Worm (Caenorhabditis elegans) whole organism, L1 larva: ENCODE results near the gene W09G12.7.
"Not testable (repeated sequence)": the region's sequence is repeated elsewhere in the genome, so short reads cannot be mapped to it uniquely, and the experiment has no call there.

Experiments
- C34B4.2 ChIP-seq: sonication (generic microtip); optimal IDR thresholded peaks from 2 replicates; lab custom pipeline; 2017; ENCODE audit warnings: mild to moderate bottlenecking, missing genetic modification characterization, missing compliant biosample characterization
- F16B12.6 ChIP-seq: fragments of 150-350 bp; optimal IDR thresholded peaks from 2 replicates; lab custom pipeline; 2014; ENCODE audit warnings: missing biosample characterization, missing genetic modification characterization
- Y116A8C.19 ChIP-seq: sonication (generic microtip); optimal IDR thresholded peaks from 2 replicates; lab custom pipeline; 2016; ENCODE audit warnings: missing compliant biosample characterization, missing genetic modification characterization, borderline replicate concordance
- alr-1 ChIP-seq: fragments of 200-800 bp; sonication (Bioruptor generic); optimal IDR thresholded peaks from 2 replicates; lab custom pipeline; 2018; ENCODE audit warnings: borderline replicate concordance, mild to moderate bottlenecking, missing genetic modification characterization, missing compliant biosample characterization
- aly-2 ChIP-seq: fragments of 150-350 bp; optimal IDR thresholded peaks from 2 replicates; lab custom pipeline; 2014; ENCODE audit warnings: missing biosample characterization, missing genetic modification characterization
- ceh-8 ChIP-seq: fragments of 200-800 bp; sonication (Bioruptor generic); optimal IDR thresholded peaks from 2 replicates; lab custom pipeline; 2018; ENCODE audit warnings: mild to moderate bottlenecking, missing genetic modification characterization, moderate library complexity, missing compliant biosample characterization
- ceh-90 ChIP-seq: sonication (generic microtip); optimal IDR thresholded peaks from 2 replicates; lab custom pipeline; 2016; ENCODE audit warnings: missing genetic modification characterization, missing compliant biosample characterization
- dpl-1 ChIP-seq, 3 experiments: fragments of 150-350 bp in 2 of 3; sonication (generic microtip) in 1 of 3; optimal IDR thresholded peaks; 2 replicates each; lab custom pipeline; 2014 to 2017; ENCODE audit warnings: missing biosample characterization in 3 of 3, missing genetic modification characterization in 3 of 3, missing genetic modification reagents in 3 of 3
- efl-1 ChIP-seq, 4 experiments: fragments of 150-350 bp; optimal IDR thresholded peaks in 3 of 4; peaks in 1 of 4; 1 replicate in 1 of 4; 2 replicates in 3 of 4; lab custom pipeline; 2014; ENCODE audit warnings: missing biosample characterization in 2 of 4, missing genetic modification characterization in 2 of 4, missing genetic modification reagents in 2 of 4
- elt-2 ChIP-seq: sonication (generic microtip); optimal IDR thresholded peaks from 2 replicates; lab custom pipeline; 2016; ENCODE audit warnings: missing genetic modification characterization, mild to moderate bottlenecking, inconsistent platforms, missing compliant biosample characterization, missing genetic modification reagents
- elt-3 ChIP-seq, 6 experiments: fragments of 150-350 bp in 1 of 6; sonication (generic microtip); optimal IDR thresholded peaks; 2 replicates each; lab custom pipeline; 2017 to 2018; ENCODE audit warnings: missing biosample characterization in 6 of 6, missing genetic modification characterization in 6 of 6, inconsistent platforms in 1 of 6
- grh-1 ChIP-seq: fragments of 200-800 bp; sonication (Bioruptor generic); IDR thresholded peaks from 2 replicates; pipeline ENCODE4 v1.3.6; 2022; ENCODE audit warnings: missing genetic modification reagents, missing genetic modification characterization, missing compliant biosample characterization
- lin-39 ChIP-seq: fragments of 150-350 bp; optimal IDR thresholded peaks from 2 replicates; lab custom pipeline; 2014; ENCODE audit warnings: missing biosample characterization, missing genetic modification reagents, missing genetic modification characterization
- lir-3 ChIP-seq: sonication (generic microtip); optimal IDR thresholded peaks from 2 replicates; lab custom pipeline; 2016; ENCODE audit warnings: mild to moderate bottlenecking, missing genetic modification characterization, moderate library complexity, missing compliant biosample characterization; ENCODE audit not compliant: poor library complexity
- mef-2 ChIP-seq: fragments of 150-350 bp; optimal IDR thresholded peaks from 2 replicates; lab custom pipeline; 2014; ENCODE audit warnings: missing biosample characterization, missing genetic modification characterization
- mep-1 ChIP-seq: fragments of 150-350 bp; optimal IDR thresholded peaks from 2 replicates; lab custom pipeline; 2014; ENCODE audit warnings: missing biosample characterization, missing genetic modification characterization
- nhr-20 ChIP-seq: sonication (generic microtip); optimal IDR thresholded peaks from 2 replicates; lab custom pipeline; 2016; ENCODE audit warnings: mild to moderate bottlenecking, missing genetic modification characterization, missing compliant biosample characterization
- nhr-237 ChIP-seq: fragments of 150-350 bp; optimal IDR thresholded peaks from 2 replicates; lab custom pipeline; 2014; ENCODE audit warnings: missing biosample characterization, missing genetic modification characterization
- nhr-28 ChIP-seq: fragments of 150-350 bp; optimal IDR thresholded peaks from 2 replicates; lab custom pipeline; 2014; ENCODE audit warnings: missing biosample characterization, missing genetic modification characterization
- nhr-47 ChIP-seq: sonication (generic microtip); optimal IDR thresholded peaks from 2 replicates; lab custom pipeline; 2016; ENCODE audit warnings: mild to moderate bottlenecking, missing genetic modification characterization, moderate library complexity, missing compliant biosample characterization
- nhr-84 ChIP-seq: sonication (generic microtip); optimal IDR thresholded peaks from 2 replicates; lab custom pipeline; 2017; ENCODE audit warnings: missing biosample characterization, missing genetic modification characterization
- nhr-85 ChIP-seq: sonication (generic microtip); peaks from one replicate; lab custom pipeline; 2016; ENCODE audit warnings: missing genetic modification characterization, inconsistent platforms, missing compliant biosample characterization
- sox-4 ChIP-seq: sonication (generic microtip); optimal IDR thresholded peaks from 2 replicates; lab custom pipeline; 2016; ENCODE audit warnings: missing genetic modification characterization, missing compliant biosample characterization
- swsn-7 ChIP-seq: sonication (generic microtip); optimal IDR thresholded peaks from 2 replicates; lab custom pipeline; 2016; ENCODE audit warnings: missing genetic modification characterization, missing compliant biosample characterization
- unc-130 ChIP-seq: fragments of 150-350 bp; optimal IDR thresholded peaks from 2 replicates; lab custom pipeline; 2017; ENCODE audit warnings: missing biosample characterization, missing genetic modification characterization, inconsistent platforms
- vab-15 ChIP-seq: sonication (generic microtip); optimal IDR thresholded peaks from 2 replicates; lab custom pipeline; 2017; ENCODE audit warnings: missing genotype, mild to moderate bottlenecking, missing genetic modification characterization, missing compliant biosample characterization

W09G12.7 gene

DNA sequence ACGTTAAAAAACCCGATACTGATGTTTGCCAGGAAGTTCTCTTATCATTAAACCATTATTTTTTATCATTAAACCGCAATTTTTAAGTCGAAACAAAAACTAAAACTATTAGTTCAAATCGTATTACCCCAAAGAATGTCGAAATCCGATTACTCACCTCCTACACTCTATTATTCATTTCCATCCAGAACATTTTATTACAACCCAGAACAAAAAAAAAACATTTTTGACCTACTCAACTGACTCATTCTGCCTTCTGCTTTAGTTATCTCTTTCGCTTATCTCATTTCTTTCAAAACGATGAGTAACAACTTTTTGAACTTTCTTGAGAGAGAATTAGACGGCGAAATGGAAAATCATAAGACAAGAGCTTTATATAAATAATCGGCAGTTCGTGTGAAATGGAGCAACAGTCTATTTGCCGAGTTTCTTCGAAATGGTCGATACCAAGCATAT lies at the start of gene W09G12.7:
TSS of gene W09G12.7 (plus strand) at position 406 of the 456 bp plus-strand sequence.
- TF ChIP-seq nhr-20 (tag; lab: Kevin White, UChicago) (peak; percentile 29), ceh-8 (GFP tag; lab: Kevin White, UChicago) (no peak), efl-1 (optimal IDR thresholded peaks at IDR 0.05; lab: Kevin White, UChicago) (no peak), efl-1 (GFP tag; optimal IDR thresholded peaks at IDR 0.05 in 1 of 2; lab: Kevin White, UChicago) (peak in 1 of 2 experiments; percentile 7), elt-2 (tag; lab: Kevin White, UChicago) (peak; percentile 91)

DNA sequence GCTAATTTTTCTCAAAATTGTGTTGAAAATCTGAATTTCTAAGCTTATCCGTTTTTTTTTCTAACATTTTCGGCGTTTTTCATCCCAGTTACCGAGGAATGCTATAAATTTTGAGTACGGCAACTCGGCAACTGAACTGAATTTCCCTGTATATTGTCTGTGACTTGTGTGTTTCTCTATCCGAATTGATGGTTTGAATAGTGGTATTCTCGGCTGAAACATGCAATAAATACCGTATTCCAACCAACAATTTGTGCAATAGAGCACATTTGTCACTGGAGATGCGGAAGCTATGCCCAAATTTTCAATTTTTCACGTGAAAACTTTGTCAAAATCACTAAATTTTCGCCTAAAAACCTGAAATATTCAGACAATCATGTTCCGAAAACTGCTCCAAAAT lies 46.6 kb upstream of the W09G12.7 start, which contains the start of gene rmif-2:
TSS of gene rmif-2 (plus strand) at position 301 of the 400 bp plus-strand sequence.
- TF ChIP-seq C34B4.2, aly-2, unc-130 (tag; lab: Kevin White, UChicago): not testable (repeated sequence)
- TF ChIP-seq, all 84 proteins: peak for 0; not testable (repeated sequence) for 84

DNA sequence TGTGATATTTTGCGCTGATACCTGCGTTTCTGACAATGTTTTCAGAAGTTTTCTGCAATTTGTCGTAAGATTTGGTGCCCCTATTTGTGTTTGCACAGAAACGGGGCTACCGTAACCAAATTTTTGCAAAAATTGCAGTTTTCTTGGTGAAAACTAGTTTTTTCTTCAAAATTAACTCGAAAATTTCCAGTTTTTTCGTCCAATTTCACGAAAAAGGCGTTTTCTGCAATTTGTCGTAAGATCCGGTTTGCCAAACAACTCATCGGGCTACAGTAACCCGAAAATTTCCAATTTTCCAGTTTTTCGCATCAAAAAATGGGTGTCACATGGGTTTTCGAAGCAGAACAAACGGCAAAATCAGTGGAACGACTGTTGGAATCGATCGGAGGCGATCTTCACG lies 41.4 kb upstream of the W09G12.7 start, which contains the start of gene mdt-20:
TSS of gene mdt-20 (plus strand) at position 301 of the 400 bp plus-strand sequence.
- not testable (repeated sequence) for TF ChIP-seq mep-1; lir-3 (tag; lab: Kevin White, UChicago); sox-4 (tag; lab: Kevin White, UChicago)

DNA sequence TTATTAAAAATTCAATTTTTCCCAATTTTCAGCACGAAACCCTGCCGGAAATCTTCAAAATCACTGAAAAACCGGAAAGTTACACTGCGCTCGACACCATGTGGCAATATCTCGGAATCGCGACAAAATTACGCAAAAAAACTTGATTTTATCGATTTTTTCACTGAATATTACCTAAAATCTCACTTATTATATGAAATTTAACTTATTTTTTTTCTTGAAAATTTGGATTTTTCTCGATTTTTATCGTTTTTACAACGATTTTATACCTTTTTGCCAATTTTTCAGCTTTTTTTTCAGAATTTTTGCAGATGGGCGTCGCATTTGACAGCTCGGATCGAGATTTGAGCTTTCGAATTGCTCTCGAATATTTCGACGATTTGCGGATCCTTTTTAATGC lies 36.1 kb upstream of the W09G12.7 start, which contains the start of gene spl-3:
TSS of gene spl-3 (plus strand) at position 301 of the 400 bp plus-strand sequence.
- no peak for TF ChIP-seq nhr-84 (tag; lab: Kevin White, UChicago)
- no peak for TF ChIP-seq lin-39 (tag; lab: Kevin White, UChicago)
- no peak for TF ChIP-seq Y116A8C.19 (tag; lab: Kevin White, UChicago)
- no peak for TF ChIP-seq alr-1 (tag; lab: Kevin White, UChicago)
- TF ChIP-seq swsn-7 (tag; lab: Kevin White, UChicago) = no peak
- no peak for TF ChIP-seq ceh-90 (tag; lab: Kevin White, UChicago)
- TF ChIP-seq elt-3 (tag; optimal IDR thresholded peaks at IDR 0.05; lab: Kevin White, UChicago) = no peak
- no peak for TF ChIP-seq grh-1
- no peak for TF ChIP-seq C34B4.2 (tag; lab: Kevin White, UChicago)
- no peak for TF ChIP-seq F16B12.6
- no peak for TF ChIP-seq mef-2
- TF ChIP-seq nhr-28 (tag; lab: Kevin White, UChicago) = no peak
- TF ChIP-seq nhr-237 (tag; lab: Kevin White, UChicago) = no peak
- TF ChIP-seq vab-15 = no peak

DNA sequence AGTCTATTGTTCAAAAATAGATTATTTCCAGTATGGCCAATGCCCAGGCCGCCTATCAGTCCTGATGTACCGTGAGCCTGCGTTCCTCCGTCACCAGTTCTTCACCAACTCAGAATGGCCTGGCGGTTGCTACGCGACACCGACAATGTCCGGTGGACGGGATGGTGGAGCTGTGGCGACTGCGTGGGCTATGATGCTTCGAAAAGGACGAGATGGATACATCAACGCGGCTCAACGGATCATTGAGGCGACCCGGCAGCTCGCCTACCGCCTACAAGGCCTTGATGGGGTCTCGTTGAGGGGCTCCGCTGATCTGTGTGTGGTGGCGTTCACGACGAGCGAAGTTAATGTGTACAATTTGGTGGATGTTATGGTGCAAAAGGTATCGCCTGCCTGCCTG lies 29.4 kb upstream of the W09G12.7 start:
- no peak for TF ChIP-seq Y116A8C.19 (tag; lab: Kevin White, UChicago)
- TF ChIP-seq, all 84 proteins: peak for 0

DNA sequence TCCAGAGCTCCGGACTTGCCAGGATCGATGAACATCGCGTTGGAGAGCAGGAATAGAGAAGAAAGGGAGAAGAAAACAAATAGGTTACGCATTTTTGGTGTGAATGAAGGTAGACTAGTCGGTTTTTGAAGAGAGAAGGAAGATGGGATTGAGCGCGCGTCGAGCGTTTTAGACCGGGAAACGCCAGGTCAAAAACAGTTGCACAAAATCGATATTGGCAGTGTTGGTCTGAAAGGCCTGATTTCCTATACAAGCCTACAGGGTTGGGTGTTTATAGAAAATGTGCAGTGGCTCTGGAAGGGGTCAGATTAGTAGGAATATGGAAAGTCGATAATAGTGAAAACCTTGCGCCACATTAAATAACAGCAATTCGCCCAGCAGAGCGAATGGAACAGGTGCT lies 24.0 kb upstream of the W09G12.7 start, which contains the start of gene dsl-2:
TSS of gene dsl-2 (minus strand) at position 101 of the 400 bp plus-strand sequence.
- no peak for TF ChIP-seq nhr-47 (tag; lab: Kevin White, UChicago)
- TF ChIP-seq nhr-85 (tag; lab: Kevin White, UChicago) = peak; percentile 6

DNA sequence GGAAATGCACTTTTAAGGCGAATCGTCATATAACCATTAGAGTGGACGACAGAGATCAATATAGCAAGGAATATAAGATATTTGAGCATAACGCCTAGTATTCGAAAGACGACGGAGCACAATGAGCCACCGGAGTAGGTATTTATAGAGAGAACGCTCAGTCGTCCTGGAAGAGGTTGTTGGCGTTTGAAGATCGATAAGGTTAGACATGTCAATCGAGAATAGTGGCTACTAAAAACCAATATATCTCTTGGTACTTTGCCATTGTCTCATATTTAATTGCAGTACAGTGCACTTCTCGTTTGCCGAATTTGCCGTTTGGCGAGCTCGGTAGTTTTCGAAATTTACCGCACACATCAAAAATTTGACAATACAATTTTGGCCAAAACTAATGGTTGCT lies 20.9 kb upstream of the W09G12.7 start, which contains the start of gene dsl-1:
TSS of gene dsl-1 (minus strand) at position 101 of the 400 bp plus-strand sequence.
- TF ChIP-seq dpl-1 (GFP tag; optimal IDR thresholded peaks at IDR 0.05; lab: Kevin White, UChicago) (no peak), grh-1 (no peak), F16B12.6 (no peak), ceh-8 (GFP tag; lab: Kevin White, UChicago) (no peak)
